Worm (Caenorhabditis elegans): Measurements from ENCODE around the gene Y38F1A.7.

Y38F1A.7 gene

ce11 chrII:13016381-13016780 lies 18.8 kb upstream of the Y38F1A.7 start (continued):
- TF ChIP-seq fkh-8 (tag; optimal IDR thresholded peaks at IDR 0.05) = peak; percentile 59
- peak; percentile 52 for TF ChIP-seq irx-1 (tag; optimal IDR thresholded peaks at IDR 0.05)
- TF ChIP-seq jun-1 (tag; optimal IDR thresholded peaks at IDR 0.05) = peak; percentile 19
- TF ChIP-seq nhr-19 (GFP tag; conservative IDR thresholded peaks at IDR 0.05) = peak; percentile 90
- peak; percentile 18 for TF ChIP-seq nhr-11 (tag; optimal IDR thresholded peaks at IDR 0.05)
- TF ChIP-seq snu-23 (GFP tag; optimal IDR thresholded peaks at IDR 0.05) = peak; percentile 51
- TF ChIP-seq nhr-47 (tag; optimal IDR thresholded peaks at IDR 0.05) = peak; percentile 92
- TF ChIP-seq lin-14 (GFP tag; optimal IDR thresholded peaks at IDR 0.05) = peak; percentile 72
- peak; percentile 10 for TF ChIP-seq lin-39 (tag; optimal IDR thresholded peaks at IDR 0.05)
- TF ChIP-seq swsn-7 (tag; optimal IDR thresholded peaks at IDR 0.05) = peak; percentile 97
- TF ChIP-seq lin-35 (GFP tag; optimal IDR thresholded peaks at IDR 0.05) = peak; percentile 6 to 32

DNA sequence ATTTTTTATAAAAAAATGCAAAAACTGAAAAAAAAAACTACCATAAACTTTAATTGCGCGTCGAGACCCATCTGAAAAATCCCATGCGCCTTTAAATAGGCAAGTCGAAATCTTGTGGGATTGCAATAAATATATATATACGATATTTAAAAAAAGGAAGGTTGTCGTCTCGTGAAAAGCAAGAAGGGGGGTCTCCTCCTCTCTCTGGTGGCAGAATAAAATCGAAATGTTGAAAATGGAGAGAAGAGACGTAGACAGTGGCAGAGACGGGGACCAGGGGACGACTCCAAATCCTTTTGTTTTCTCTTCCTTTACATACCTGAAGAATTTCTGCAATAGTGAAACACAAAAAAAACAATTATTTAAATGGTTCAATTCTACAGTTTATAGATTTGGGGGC lies 16.4 kb upstream of the Y38F1A.7 start, which contains the start of gene F18A11.5:
TSS of gene F18A11.5 (minus strand) at position 321 of the 400 bp plus-strand sequence.
- TF ChIP-seq dpl-1 (GFP tag; optimal IDR thresholded peaks at IDR 0.05) (no peak), hlh-17 (GFP tag; optimal IDR thresholded peaks at IDR 0.05; ENCODE audit: borderline replicate concordance) (no peak), unc-98 (GFP tag; IDR thresholded peaks at IDR 0.05) (no peak), unc-62 (GFP tag; optimal IDR thresholded peaks at IDR 0.05) (no peak), unc-86 (tag; optimal IDR thresholded peaks at IDR 0.05) (no peak), efl-3 (GFP tag; optimal IDR thresholded peaks at IDR 0.05) (no peak), lir-3 (tag; optimal IDR thresholded peaks at IDR 0.05; ENCODE audit: poor library complexity) (no peak), zip-4 (GFP tag; optimal IDR thresholded peaks at IDR 0.05) (no peak), blmp-1 (tag; optimal IDR thresholded peaks at IDR 0.05) (peak; percentile 2), Y116A8C.19 (tag; optimal IDR thresholded peaks at IDR 0.05; ENCODE audit: borderline replicate concordance) (no peak), mdl-1 (tag; optimal IDR thresholded peaks at IDR 0.05) (no peak), ztf-4 (tag; optimal IDR thresholded peaks at IDR 0.05) (no peak), ceh-8 (GFP tag; optimal IDR thresholded peaks at IDR 0.05) (no peak), pax-3 (tag; optimal IDR thresholded peaks at IDR 0.05) (no peak), aha-1 (tag; optimal IDR thresholded peaks at IDR 0.05) (no peak), aly-2 (tag; optimal IDR thresholded peaks at IDR 0.05) (peak; percentile 64), nhr-85 (tag) (peak; percentile 75), C16A3.4 (tag; optimal IDR thresholded peaks at IDR 0.05) (no peak), nhr-71 (tag; optimal IDR thresholded peaks at IDR 0.05) (peak; percentile 32), ama-1 (optimal IDR thresholded peaks at IDR 0.05) (peak; percentile 23), snu-23 (GFP tag; optimal IDR thresholded peaks at IDR 0.05) (peak; percentile 45), swsn-7 (tag; optimal IDR thresholded peaks at IDR 0.05) (peak; percentile 1), tbx-2 (tag; optimal IDR thresholded peaks at IDR 0.05) (no peak), hlh-4 (tag; optimal IDR thresholded peaks at IDR 0.05) (no peak), sup-37 (GFP tag; optimal IDR thresholded peaks at IDR 0.05) (no peak), nhr-90 (tag; optimal IDR thresholded peaks at IDR 0.05; ENCODE audit: poor library complexity) (no peak), lin-14 (GFP tag; optimal IDR thresholded peaks at IDR 0.05) (peak; percentile 10), ceh-82 (tag; optimal IDR thresholded peaks at IDR 0.05) (peak in 1 of 3 experiments; percentile 4)

DNA sequence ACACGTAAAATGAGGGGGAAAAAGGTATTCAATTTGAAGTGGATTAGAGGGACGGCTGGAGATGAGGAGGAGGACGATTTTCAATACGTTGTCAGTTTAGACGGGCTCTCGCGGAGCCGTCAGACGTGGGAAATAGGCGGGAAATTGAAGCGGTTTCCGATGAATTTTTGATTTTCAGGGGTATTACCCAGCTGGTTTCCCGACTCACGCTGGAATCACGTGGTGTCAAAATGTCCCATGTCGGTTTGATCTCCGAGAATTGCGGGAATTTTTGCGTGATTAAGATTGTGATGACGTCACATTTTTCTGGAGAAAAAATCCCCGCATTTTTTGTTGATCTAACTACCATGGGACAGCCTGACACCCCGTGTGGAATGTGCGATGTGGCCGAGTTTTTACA lies 15.1 kb upstream of the Y38F1A.7 start:
- TF ChIP-seq mab-9 (GFP tag; IDR thresholded peaks at IDR 0.05) (no peak), efl-1 (optimal IDR thresholded peaks at IDR 0.05) (peak in 1 of 2 experiments; percentile 5), efl-1 (GFP tag; optimal IDR thresholded peaks at IDR 0.05 in 1 of 2) (no peak), sup-37 (GFP tag; optimal IDR thresholded peaks at IDR 0.05) (no peak), blmp-1 (tag; optimal IDR thresholded peaks at IDR 0.05) (no peak), pax-3 (tag; optimal IDR thresholded peaks at IDR 0.05) (peak; percentile 38), elt-2 (tag; optimal IDR thresholded peaks at IDR 0.05) (no peak), C34B4.2 (tag; optimal IDR thresholded peaks at IDR 0.05) (no peak), unc-98 (GFP tag; IDR thresholded peaks at IDR 0.05) (no peak), nhr-71 (tag; optimal IDR thresholded peaks at IDR 0.05) (peak; percentile 43), sox-4 (tag; optimal IDR thresholded peaks at IDR 0.05) (no peak), nhr-28 (tag; optimal IDR thresholded peaks at IDR 0.05) (no peak), isw-1 (GFP tag; IDR thresholded peaks at IDR 0.05) (no peak), pqm-1 (tag; optimal IDR thresholded peaks at IDR 0.05) (no peak), lin-14 (GFP tag; optimal IDR thresholded peaks at IDR 0.05) (peak; percentile 32), ceh-63 (GFP tag; optimal IDR thresholded peaks at IDR 0.05) (no peak), nhr-90 (tag; optimal IDR thresholded peaks at IDR 0.05; ENCODE audit: poor library complexity) (no peak), lin-35 (GFP tag; optimal IDR thresholded peaks at IDR 0.05) (peak in 1 of 2 experiments; percentile 14), snu-23 (GFP tag; optimal IDR thresholded peaks at IDR 0.05) (peak; percentile 10), fos-1 (tag; optimal IDR thresholded peaks at IDR 0.05) (no peak), nhr-47 (tag; optimal IDR thresholded peaks at IDR 0.05) (peak; percentile 33), unc-86 (tag; optimal IDR thresholded peaks at IDR 0.05) (peak; percentile 5), nhr-11 (tag; optimal IDR thresholded peaks at IDR 0.05) (no peak), ces-1 (GFP tag; optimal IDR thresholded peaks at IDR 0.05) (no peak), C04F5.9 (tag; optimal IDR thresholded peaks at IDR 0.05) (no peak)

Data from whole organism, L1 larva.